Worm (Caenorhabditis elegans) whole organism, L4 larva: ENCODE results near the gene crn-6.

Experiments used
- aha-1 ChIP-seq: fragments of 150-350 bp; peaks from one replicate; lab custom pipeline; 2014; ENCODE audit warnings: missing biosample characterization, missing genetic modification characterization
- ceh-20 ChIP-seq: fragments of 200-800 bp; sonication (Bioruptor generic); IDR thresholded peaks from 2 replicates; pipeline ENCODE4 v1.3.6; 2022; ENCODE audit warnings: missing genetic modification reagents, missing genetic modification characterization, missing compliant biosample characterization
- ceh-32 ChIP-seq: sonication (generic microtip); optimal IDR thresholded peaks from 2 replicates; lab custom pipeline; 2016; ENCODE audit warnings: mild to moderate bottlenecking, missing genetic modification characterization, missing compliant biosample characterization; ENCODE audit not compliant: poor library complexity
- ceh-82 ChIP-seq: sonication (generic microtip); optimal IDR thresholded peaks from 2 replicates; lab custom pipeline; 2017; ENCODE audit warnings: missing biosample characterization, missing genetic modification characterization
- ces-1 ChIP-seq: fragments of 150-350 bp; sonication (generic microtip); optimal IDR thresholded peaks from 4 replicates; lab custom pipeline; 2014; ENCODE audit warnings: missing biosample characterization, missing genetic modification reagents, missing genetic modification characterization
- daf-16 ChIP-seq, 3 experiments: sonication (generic microtip); optimal IDR thresholded peaks; 2 replicates each; lab custom pipeline; 2016 to 2017; ENCODE audit warnings: missing genetic modification characterization in 3 of 3, missing genetic modification reagents in 3 of 3, mild to moderate bottlenecking in 2 of 3, missing compliant biosample characterization in 2 of 3, missing biosample characterization in 1 of 3, moderate library complexity in 1 of 3
- daf-8 ChIP-seq: fragments of 200-800 bp; sonication (Bioruptor generic); IDR thresholded peaks from 2 replicates; pipeline ENCODE4 v1.3.6; 2022; ENCODE audit warnings: missing genetic modification characterization, missing compliant biosample characterization
- dmd-6 ChIP-seq: fragments of 200-800 bp; sonication (Bioruptor generic); IDR thresholded peaks from 2 replicates; pipeline ENCODE4 v1.3.6; 2022; ENCODE audit warnings: missing genetic modification reagents, missing genetic modification characterization, missing compliant biosample characterization
- dmd-8 ChIP-seq: fragments of 200-800 bp; sonication (Bioruptor generic); IDR thresholded peaks from 2 replicates; pipeline ENCODE4 v1.3.6; 2022; ENCODE audit warnings: missing genetic modification characterization, missing compliant biosample characterization
- dmd-9 ChIP-seq: fragments of 200-800 bp; sonication (Bioruptor generic); IDR thresholded peaks from 2 replicates; pipeline ENCODE4 v1.3.6; 2022; ENCODE audit warnings: missing genetic modification reagents, missing genetic modification characterization, missing compliant biosample characterization
- dve-1 ChIP-seq: sonication (generic microtip); optimal IDR thresholded peaks from 2 replicates; lab custom pipeline; 2017; ENCODE audit warnings: antibody characterized with exemption, mild to moderate bottlenecking, missing genetic modification characterization, missing compliant biosample characterization; ENCODE audit not compliant: insufficient read depth
- hmg-1.1 ChIP-seq: fragments of 200-800 bp; sonication (Bioruptor generic); IDR thresholded peaks from 2 replicates; pipeline ENCODE4 v1.3.6; 2022; ENCODE audit warnings: missing genetic modification reagents, missing genetic modification characterization, missing compliant biosample characterization
- lim-7 ChIP-seq: fragments of 200-800 bp; sonication (Bioruptor generic); IDR thresholded peaks from 2 replicates; pipeline ENCODE4 v1.3.6; 2022; ENCODE audit warnings: missing genetic modification characterization, missing compliant biosample characterization
- lin-38 ChIP-seq: fragments of 200-800 bp; sonication (Bioruptor generic); IDR thresholded peaks from 2 replicates; pipeline ENCODE4 v1.3.6; 2022; ENCODE audit warnings: missing genetic modification reagents, missing genetic modification characterization, missing compliant biosample characterization
- lin-39 ChIP-seq: fragments of 150-350 bp; optimal IDR thresholded peaks from 2 replicates; lab custom pipeline; 2014; ENCODE audit warnings: missing biosample characterization, missing genetic modification reagents, missing genetic modification characterization
- madf-5 ChIP-seq, 2 experiments: fragments of 200-800 bp; sonication (Bioruptor generic); IDR thresholded peaks; 2 replicates each; pipeline ENCODE4 v1.3.6; 2022; ENCODE audit warnings: missing compliant biosample characterization in 2 of 2, missing genetic modification characterization in 2 of 2
- mep-1 ChIP-seq: fragments of 150-350 bp; sonication (generic microtip); optimal IDR thresholded peaks from 3 replicates; lab custom pipeline; 2014; ENCODE audit warnings: missing biosample characterization, missing genetic modification characterization
- mes-2 ChIP-seq: sonication (generic microtip); optimal IDR thresholded peaks from 2 replicates; lab custom pipeline; 2016; ENCODE audit warnings: missing genotype, mild to moderate bottlenecking, missing genetic modification characterization, missing compliant biosample characterization; ENCODE audit not compliant: poor library complexity, severe bottlenecking
- nhr-10 ChIP-seq: fragments of 150-350 bp; optimal IDR thresholded peaks from 2 replicates; lab custom pipeline; 2014; ENCODE audit warnings: missing biosample characterization, missing genetic modification characterization
- nhr-28 ChIP-seq: fragments of 150-350 bp; optimal IDR thresholded peaks from 2 replicates; lab custom pipeline; 2014; ENCODE audit warnings: missing biosample characterization, missing genetic modification characterization
- nhr-48 ChIP-seq: sonication (generic microtip); optimal IDR thresholded peaks from 2 replicates; lab custom pipeline; 2016; ENCODE audit warnings: mild to moderate bottlenecking, missing genetic modification characterization, missing compliant biosample characterization
- nhr-6 ChIP-seq: fragments of 150-350 bp; optimal IDR thresholded peaks from 2 replicates; lab custom pipeline; 2014; ENCODE audit warnings: missing biosample characterization, missing genetic modification characterization
- saeg-2 ChIP-seq: fragments of 200-800 bp; sonication (Bioruptor generic); IDR thresholded peaks from 2 replicates; pipeline ENCODE4 v1.3.6; 2022; ENCODE audit warnings: missing genetic modification reagents, missing genetic modification characterization, missing compliant biosample characterization
- set-16 ChIP-seq: fragments of 200-800 bp; sonication (Bioruptor generic); IDR thresholded peaks from 2 replicates; pipeline ENCODE4 v1.3.6; 2022; ENCODE audit warnings: missing genetic modification reagents, missing genetic modification characterization, missing compliant biosample characterization
- snpc-4 ChIP-seq: fragments of 150-350 bp; optimal IDR thresholded peaks from 2 replicates; lab custom pipeline; 2014; ENCODE audit warnings: missing biosample characterization, missing genetic modification characterization
- spr-3 ChIP-seq: fragments of 200-800 bp; sonication (Bioruptor generic); optimal IDR thresholded peaks from 2 replicates; lab custom pipeline; 2018; ENCODE audit warnings: mild to moderate bottlenecking, missing genetic modification characterization, missing compliant biosample characterization
- tag-97 ChIP-seq: fragments of 200-800 bp; sonication (Bioruptor generic); IDR thresholded peaks from 2 replicates; pipeline ENCODE4 v1.3.6; 2022; ENCODE audit warnings: missing genetic modification characterization, missing compliant biosample characterization
- tra-1 ChIP-seq: fragments of 200-800 bp; sonication (Bioruptor generic); IDR thresholded peaks from 2 replicates; pipeline ENCODE4 v1.3.6; 2022; ENCODE audit warnings: missing genetic modification reagents, missing genetic modification characterization, missing compliant biosample characterization
- unc-130 ChIP-seq: sonication (generic microtip); optimal IDR thresholded peaks from 2 replicates; lab custom pipeline; 2016; ENCODE audit warnings: missing genetic modification reagents, missing genetic modification characterization, missing compliant biosample characterization
- unc-39 ChIP-seq: sonication (generic microtip); optimal IDR thresholded peaks from 2 replicates; lab custom pipeline; 2017; ENCODE audit warnings: missing biosample characterization, missing genetic modification characterization
- unc-62 ChIP-seq, 3 experiments: fragments of 150-350 bp in 1 of 3; sonication (generic microtip); optimal IDR thresholded peaks in 2 of 3; peaks in 1 of 3; 1 replicate in 1 of 3; 2 replicates in 2 of 3; lab custom pipeline; 2014 to 2017; ENCODE audit warnings: missing biosample characterization in 3 of 3, missing genetic modification characterization in 3 of 3, missing genetic modification reagents in 3 of 3, missing genotype in 1 of 3

crn-6 gene

DNA sequence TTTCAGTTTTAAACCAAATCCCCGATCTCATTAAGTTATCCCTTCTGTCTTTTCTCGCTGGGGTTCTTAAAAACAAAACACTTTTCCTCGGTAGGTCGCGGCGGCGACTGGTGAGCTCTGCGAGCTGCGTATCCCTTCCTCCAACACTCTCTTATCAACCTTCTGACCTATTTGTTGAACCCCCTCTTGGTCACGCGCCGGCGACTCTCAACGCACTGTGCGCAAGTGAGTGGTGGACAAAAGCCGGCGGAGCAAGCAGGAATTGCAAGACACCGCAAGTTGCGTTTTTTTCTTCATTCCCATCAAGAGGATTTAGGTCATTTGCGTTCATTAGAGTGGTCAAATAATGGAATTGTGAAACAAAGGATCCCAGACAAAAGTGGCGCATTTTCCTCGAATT, 13.3 kb upstream of the crn-6 start (continued):
- TF ChIP-seq snpc-4 (tag; lab: Kevin White, UChicago) (no peak), mes-2 (tag; lab: Kevin White, UChicago) (no peak), madf-5 (GFP tag; IDR thresholded peaks at IDR 0.05; lab: Robert Waterston, UW) (no peak), dmd-9 (GFP tag; lab: Robert Waterston, UW) (no peak), dve-1 (tag; lab: Kevin White, UChicago) (no peak)

DNA sequence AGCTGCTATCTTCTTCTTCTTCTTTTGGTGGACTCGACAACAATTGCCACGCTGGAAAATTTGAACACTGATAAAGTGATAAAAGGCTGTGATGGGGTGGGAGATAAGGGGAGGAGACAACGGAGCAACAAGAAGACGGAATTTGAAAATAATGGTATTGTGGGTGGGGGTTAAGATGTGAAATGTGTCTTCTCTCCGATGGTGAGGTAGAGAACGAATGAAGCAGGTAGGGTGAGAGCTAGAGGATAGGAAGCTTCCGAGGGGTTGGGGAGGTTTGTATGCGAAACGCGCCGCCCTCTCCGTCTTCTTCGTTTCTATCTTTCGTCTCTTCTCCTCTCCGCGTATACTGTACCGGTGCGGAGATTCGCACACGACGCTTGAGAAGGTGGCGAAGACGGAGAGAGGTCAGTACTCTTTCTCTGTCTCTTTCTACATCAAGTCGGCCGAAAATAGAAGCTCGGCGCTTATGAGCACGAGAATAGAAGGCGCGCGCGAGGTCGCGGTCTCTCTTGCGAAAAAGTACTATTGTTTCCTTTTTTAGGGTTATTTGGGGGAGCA, 11.6 kb upstream of the crn-6 start, which contains the start of gene chtb-1:
chtb-1 (minus strand) TSS at position 51 of the 558 bp plus-strand sequence.
- TF ChIP-seq mep-1 (tag; lab: Kevin White, UChicago) = no peak
- TF ChIP-seq ceh-32 (tag; lab: Kevin White, UChicago) = no peak
- TF ChIP-seq saeg-2 = no peak
- TF ChIP-seq set-16 = peak; percentile 52

DNA sequence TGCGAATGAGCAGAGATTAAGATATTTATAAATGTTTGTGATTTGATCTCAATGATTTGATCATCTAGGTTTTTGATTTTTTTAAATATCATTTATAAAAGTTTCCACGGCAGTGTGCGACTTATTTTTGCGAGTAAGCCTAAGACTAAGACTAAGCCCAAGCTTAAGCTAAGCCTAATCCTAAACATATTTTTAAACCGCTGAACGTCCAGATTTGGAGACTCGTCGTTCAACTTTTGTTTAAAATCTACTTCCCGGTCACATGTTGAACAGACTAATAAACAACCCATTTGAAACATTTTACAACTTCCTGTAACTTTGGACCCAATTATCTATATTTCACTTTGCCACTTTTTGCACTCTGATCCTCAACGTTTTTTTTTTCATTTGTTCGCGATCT, 8.0 kb upstream of the crn-6 start, which contains the start of gene K04H4.5:
K04H4.5 (plus strand) TSS at position 301 of the 400 bp plus-strand sequence.
- no peak for TF ChIP-seq spr-3
- TF ChIP-seq lim-7 = no peak
- TF ChIP-seq nhr-10 (tag; lab: Kevin White, UChicago) = no peak
- TF ChIP-seq ceh-82 (tag; lab: Kevin White, UChicago) = no peak
- TF ChIP-seq dmd-9 (GFP tag; lab: Robert Waterston, UW) = no peak
- TF ChIP-seq lin-39 (tag; lab: Kevin White, UChicago) = no peak
- no peak for TF ChIP-seq tag-97 (GFP tag; lab: Robert Waterston, UW)
- no peak for TF ChIP-seq hmg-1.1 (GFP tag; lab: Robert Waterston, UW)
- no peak for TF ChIP-seq unc-130
- TF ChIP-seq nhr-48 = no peak
- no peak for TF ChIP-seq daf-16 (GFP tag; optimal IDR thresholded peaks at IDR 0.05; lab: Kevin White, UChicago)
- no peak for TF ChIP-seq daf-16 (tag; optimal IDR thresholded peaks at IDR 0.05; lab: Kevin White, UChicago)
- no peak for TF ChIP-seq nhr-6
- TF ChIP-seq snpc-4 (tag; lab: Kevin White, UChicago) = no peak
- no peak for TF ChIP-seq unc-62 (GFP tag; optimal IDR thresholded peaks at IDR 0.05 in 1 of 2; lab: Kevin White, UChicago)
- TF ChIP-seq unc-62 (tag; optimal IDR thresholded peaks at IDR 0.05; lab: Kevin White, UChicago) = no peak
- TF ChIP-seq daf-8 (GFP tag; lab: Robert Waterston, UW) = no peak
- TF ChIP-seq dmd-8 (GFP tag; lab: Robert Waterston, UW) = no peak
- no peak for TF ChIP-seq ces-1 (GFP tag; lab: Kevin White, UChicago)
- TF ChIP-seq ceh-20 = no peak
- TF ChIP-seq unc-39 (tag; lab: Kevin White, UChicago) = no peak
- no peak for TF ChIP-seq set-16

DNA sequence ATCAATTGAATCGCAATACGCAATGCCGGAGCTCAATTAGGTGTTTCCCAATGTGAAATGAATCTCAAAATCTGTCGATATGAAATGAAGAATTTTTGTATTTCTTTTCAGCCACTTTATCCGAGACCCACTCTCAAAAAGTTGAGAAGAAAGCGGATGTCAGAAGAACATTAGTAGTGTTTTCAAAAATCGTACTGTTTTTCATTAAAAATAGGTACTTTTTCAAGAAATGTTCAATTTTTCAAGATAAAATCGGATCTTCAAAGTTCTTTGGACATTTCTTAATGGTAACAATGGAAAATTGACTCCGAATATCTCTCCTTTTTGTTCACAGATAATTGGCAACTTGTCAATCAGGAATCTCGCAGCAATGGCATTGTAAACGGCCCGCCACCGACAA, 5.8 kb upstream of the crn-6 start, which contains the start of gene flp-25:
flp-25 (plus strand) TSS at position 301 of the 400 bp plus-strand sequence.
- peak; percentile 80 for TF ChIP-seq aha-1 (tag; lab: Kevin White, UChicago)
- TF ChIP-seq tra-1 (GFP tag; lab: Robert Waterston, UW) = no peak

DNA sequence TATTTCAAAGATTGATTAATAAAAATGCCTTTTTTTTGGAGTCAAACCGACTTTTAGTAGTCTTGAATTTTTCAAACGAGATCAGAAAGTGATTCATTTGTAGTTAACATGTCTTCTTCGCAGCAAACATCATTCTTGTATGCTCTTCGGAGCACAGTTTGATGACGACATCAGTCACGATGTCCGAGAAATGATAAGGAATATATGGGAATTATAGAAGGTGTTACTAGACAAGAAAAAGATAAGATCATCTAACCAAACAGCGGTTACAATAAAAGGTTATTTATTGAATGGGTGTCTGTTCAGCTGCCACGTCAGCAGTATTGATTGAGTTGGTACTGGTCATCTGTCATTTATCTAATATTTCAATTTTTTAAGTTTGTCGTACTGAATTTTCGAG, 695 bp upstream of the crn-6 start:
- TF ChIP-seq lin-38 (no peak), dmd-6 (peak; percentile 29; the same call in 1 of the 2 replicates), nhr-28 (tag; lab: Kevin White, UChicago) (peak; percentile 65), unc-62 (GFP tag; optimal IDR thresholded peaks at IDR 0.05 in 1 of 2; lab: Kevin White, UChicago) (peak in 1 of 2 experiments; percentile 83), unc-62 (tag; optimal IDR thresholded peaks at IDR 0.05; lab: Kevin White, UChicago) (no peak)
